Fruit fly (Drosophila melanogaster) whole organism: ENCODE results near the gene sim.

Experiments
- CG8478 ChIP-seq: fragments of >200 bp; optimal IDR thresholded peaks from 2 replicates; lab custom pipeline; 2018; ENCODE audit warnings: inconsistent platforms
- Dll ChIP-seq: fragments of >200 bp; optimal IDR thresholded peaks from 2 replicates; lab custom pipeline; 2017
- EcR ChIP-seq, 2 experiments: fragments of >200 bp; optimal IDR thresholded peaks; 2 replicates each; lab custom pipeline; 2017; ENCODE audit warnings: missing biosample characterization in 2 of 2, missing genetic modification characterization in 2 of 2, missing genetic modification reagents in 2 of 2
- pan ChIP-seq: fragments of >200 bp; optimal IDR thresholded peaks from 2 replicates; lab custom pipeline; 2017

- TF ChIP-seq Dll (no peak), CG8478 (no peak), pan (no peak), EcR (GFP tag; optimal IDR thresholded peaks at IDR 0.05; lab: Kevin White, UChicago) (no peak)
Observed at dm6 chr3R:13043857-13044256, 13.7 kb upstream of the sim start, which contains the start of gene CG45122.
